Worm (Caenorhabditis elegans) whole organism, L3 larva: ENCODE results near the gene meg-3.

Source experiments
- R02D3.7 ChIP-seq: fragments of 150-350 bp; optimal IDR thresholded peaks from 2 replicates; lab custom pipeline; 2014; ENCODE audit warnings: missing biosample characterization, missing genetic modification characterization
- ZK546.5 ChIP-seq: sonication (generic microtip); optimal IDR thresholded peaks from 2 replicates; lab custom pipeline; 2017; ENCODE audit warnings: missing biosample characterization, missing genetic modification characterization
- aly-2 ChIP-seq: fragments of 150-350 bp; optimal IDR thresholded peaks from 2 replicates; lab custom pipeline; 2014; ENCODE audit warnings: missing biosample characterization, missing genetic modification characterization
- ama-1 ChIP-seq: fragments of 150-350 bp; optimal IDR thresholded peaks from 2 replicates; lab custom pipeline; 2018
- ceh-16 ChIP-seq: sonication (generic microtip); optimal IDR thresholded peaks from 2 replicates; lab custom pipeline; 2017; ENCODE audit warnings: missing biosample characterization, missing genetic modification characterization
- ceh-28 ChIP-seq: fragments of 150-350 bp; optimal IDR thresholded peaks from 2 replicates; lab custom pipeline; 2014; ENCODE audit warnings: missing biosample characterization, missing genetic modification reagents, missing genetic modification characterization
- ceh-9 ChIP-seq: sonication (generic microtip); optimal IDR thresholded peaks from 2 replicates; lab custom pipeline; 2018; ENCODE audit warnings: missing biosample characterization, missing genetic modification characterization
- daf-12 ChIP-seq: fragments of 150-350 bp; optimal IDR thresholded peaks from 2 replicates; lab custom pipeline; 2014; ENCODE audit warnings: missing biosample characterization, missing genetic modification reagents, missing genetic modification characterization
- egl-27 ChIP-seq: sonication (generic microtip); optimal IDR thresholded peaks from 4 replicates; lab custom pipeline; 2017; ENCODE audit warnings: missing biosample characterization, missing genetic modification reagents, missing genetic modification characterization
- egl-5 ChIP-seq: fragments of 150-350 bp; optimal IDR thresholded peaks from 2 replicates; lab custom pipeline; 2017; ENCODE audit warnings: missing biosample characterization, missing genetic modification reagents, missing genetic modification characterization, inconsistent platforms
- elt-1 ChIP-seq: fragments of 150-350 bp; optimal IDR thresholded peaks from 2 replicates; lab custom pipeline; 2014; ENCODE audit warnings: missing biosample characterization, missing genetic modification characterization
- elt-2 ChIP-seq: sonication (generic microtip); optimal IDR thresholded peaks from 2 replicates; lab custom pipeline; 2016; ENCODE audit warnings: missing genetic modification reagents, mild to moderate bottlenecking, missing genetic modification characterization, missing compliant biosample characterization
- elt-3 ChIP-seq, 3 experiments: fragments of 150-350 bp in 1 of 3; sonication (generic microtip) in 2 of 3; optimal IDR thresholded peaks; 2 replicates in 2 of 3; 4 replicates in 1 of 3; lab custom pipeline; 2014 to 2017; ENCODE audit warnings: missing biosample characterization in 3 of 3, missing genetic modification characterization in 3 of 3
- eor-1 ChIP-seq, 2 experiments: fragments of 150-350 bp; optimal IDR thresholded peaks; 2 replicates each; lab custom pipeline; 2014 to 2018; ENCODE audit warnings: missing biosample characterization in 2 of 2, missing genetic modification characterization in 2 of 2
- fkh-10 ChIP-seq: sonication (generic microtip); optimal IDR thresholded peaks from 2 replicates; lab custom pipeline; 2017; ENCODE audit warnings: missing biosample characterization, missing genetic modification reagents, missing genetic modification characterization
- fos-1 ChIP-seq: fragments of 150-350 bp; optimal IDR thresholded peaks from 2 replicates; lab custom pipeline; 2014; ENCODE audit warnings: missing biosample characterization, missing genetic modification characterization
- hmg-11 ChIP-seq: sonication (generic microtip); optimal IDR thresholded peaks from 2 replicates; lab custom pipeline; 2016; ENCODE audit warnings: missing genetic modification characterization, missing compliant biosample characterization
- jun-1 ChIP-seq: fragments of 150-350 bp; optimal IDR thresholded peaks from 2 replicates; lab custom pipeline; 2014; ENCODE audit warnings: missing biosample characterization, missing genetic modification reagents, missing genetic modification characterization
- lin-15B ChIP-seq: fragments of 150-350 bp; optimal IDR thresholded peaks from 2 replicates; lab custom pipeline; 2014; ENCODE audit warnings: missing biosample characterization, missing genetic modification characterization
- lsy-12 ChIP-seq: sonication (generic microtip); optimal IDR thresholded peaks from 2 replicates; lab custom pipeline; 2016; ENCODE audit warnings: mild to moderate bottlenecking, missing genetic modification characterization, missing compliant biosample characterization
- mdl-1 ChIP-seq: fragments of 150-350 bp; optimal IDR thresholded peaks from 2 replicates; lab custom pipeline; 2014; ENCODE audit warnings: missing biosample characterization, missing genetic modification characterization
- nfya-1 ChIP-seq: sonication (generic microtip); optimal IDR thresholded peaks from 2 replicates; lab custom pipeline; 2017; ENCODE audit warnings: missing genetic modification characterization, mild to moderate bottlenecking, missing compliant biosample characterization, antibody characterized with exemption, moderate library complexity; ENCODE audit not compliant: insufficient read depth
- nhr-11 ChIP-seq: fragments of 150-350 bp; optimal IDR thresholded peaks from 2 replicates; lab custom pipeline; 2014; ENCODE audit warnings: missing biosample characterization, missing genetic modification characterization
- nhr-12 ChIP-seq: fragments of 150-350 bp; optimal IDR thresholded peaks from 2 replicates; lab custom pipeline; 2014; ENCODE audit warnings: missing biosample characterization, missing genetic modification characterization
- nhr-23 ChIP-seq: fragments of 150-350 bp; optimal IDR thresholded peaks from 2 replicates; lab custom pipeline; 2014; ENCODE audit warnings: missing biosample characterization, missing genetic modification reagents, missing genetic modification characterization
- nhr-237 ChIP-seq: fragments of 150-350 bp; optimal IDR thresholded peaks from 2 replicates; lab custom pipeline; 2014; ENCODE audit warnings: missing biosample characterization, missing genetic modification characterization
- nhr-25 ChIP-seq: sonication (generic microtip); optimal IDR thresholded peaks from 2 replicates; lab custom pipeline; 2017; ENCODE audit warnings: missing biosample characterization, missing genetic modification characterization
- nhr-28 ChIP-seq: fragments of 150-350 bp; optimal IDR thresholded peaks from 2 replicates; lab custom pipeline; 2014; ENCODE audit warnings: missing biosample characterization, missing genetic modification characterization
- nhr-43 ChIP-seq: sonication (generic microtip); optimal IDR thresholded peaks from 2 replicates; lab custom pipeline; 2016; ENCODE audit warnings: mild to moderate bottlenecking, missing genetic modification characterization, missing compliant biosample characterization; ENCODE audit not compliant: poor library complexity, severe bottlenecking
- nhr-67 ChIP-seq: fragments of 150-350 bp; optimal IDR thresholded peaks from 2 replicates; lab custom pipeline; 2014; ENCODE audit warnings: missing biosample characterization, missing genetic modification characterization
- nhr-76 ChIP-seq: fragments of 150-350 bp; sonication (generic microtip); optimal IDR thresholded peaks from 5 replicates; lab custom pipeline; 2014; ENCODE audit warnings: missing biosample characterization, missing genetic modification characterization
- pha-4 ChIP-seq: fragments of 150-350 bp; optimal IDR thresholded peaks from 2 replicates; lab custom pipeline; 2014; ENCODE audit warnings: missing biosample characterization, missing genetic modification reagents, missing genetic modification characterization
- pqm-1 ChIP-seq: fragments of 150-350 bp; optimal IDR thresholded peaks from 2 replicates; lab custom pipeline; 2017; ENCODE audit warnings: missing biosample characterization, missing genetic modification characterization, inconsistent platforms
- snpc-4 ChIP-seq: fragments of 150-350 bp; optimal IDR thresholded peaks from 2 replicates; lab custom pipeline; 2014; ENCODE audit warnings: missing biosample characterization, missing genetic modification characterization
- tbx-2 ChIP-seq: sonication (generic microtip); optimal IDR thresholded peaks from 2 replicates; lab custom pipeline; 2016; ENCODE audit warnings: mild to moderate bottlenecking, missing genetic modification characterization, missing compliant biosample characterization
- unc-39 ChIP-seq: sonication (generic microtip); optimal IDR thresholded peaks from 4 replicates; lab custom pipeline; 2017; ENCODE audit warnings: missing biosample characterization, missing genetic modification characterization
- ztf-11 ChIP-seq: fragments of 150-350 bp; optimal IDR thresholded peaks from 2 replicates; lab custom pipeline; 2014; ENCODE audit warnings: missing biosample characterization, missing genetic modification characterization
- ztf-4 ChIP-seq: fragments of 150-350 bp; optimal IDR thresholded peaks from 2 replicates; lab custom pipeline; 2014; ENCODE audit warnings: missing biosample characterization, missing genetic modification characterization

meg-3 gene

DNA sequence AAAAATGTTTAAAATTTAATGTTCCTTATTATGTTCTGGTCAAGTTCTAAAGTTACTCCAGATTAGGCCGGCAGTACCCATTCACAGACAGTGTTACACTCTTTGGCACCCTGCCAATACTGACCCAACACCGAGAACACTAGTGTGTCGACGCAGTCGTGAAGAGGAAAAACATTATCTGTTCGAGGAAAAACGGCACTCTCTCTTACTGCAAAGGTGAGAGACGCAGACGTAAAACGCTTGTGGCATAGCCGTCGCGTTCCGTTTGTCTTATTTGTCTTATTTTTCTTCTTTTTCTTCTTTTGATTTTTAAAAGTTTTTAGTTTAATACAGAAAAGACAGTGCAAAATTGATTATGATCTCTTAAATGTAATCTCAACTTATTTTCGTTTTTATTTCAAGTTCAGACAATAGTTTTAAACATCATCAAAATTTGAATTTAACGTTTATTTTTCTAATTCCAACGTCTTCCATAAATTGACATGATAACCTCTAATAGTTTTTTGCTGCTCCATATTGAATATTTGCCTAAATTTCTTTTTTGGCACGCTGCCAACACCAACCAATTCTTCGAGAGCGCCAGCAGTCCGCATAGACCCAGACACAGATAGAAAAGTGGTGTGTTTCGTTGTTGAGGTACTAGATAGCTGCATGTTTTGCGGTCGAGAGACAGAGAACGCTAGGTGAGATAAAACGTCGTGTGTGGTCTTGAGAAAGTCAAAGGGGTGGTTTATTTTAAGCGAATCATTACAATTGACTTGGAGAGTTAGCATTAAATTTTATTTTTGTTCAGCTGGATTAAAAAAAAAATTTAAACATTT is 28.3 kb downstream of the meg-3 start:
- TF ChIP-seq elt-2 (tag; lab: Kevin White, UChicago) = peak; percentile 51
- no peak for TF ChIP-seq eor-1 (tag; optimal IDR thresholded peaks at IDR 0.05; lab: Kevin White, UChicago)
- no peak for TF ChIP-seq nhr-12 (tag; lab: Kevin White, UChicago)
- TF ChIP-seq daf-12 (tag; lab: Kevin White, UChicago) = no peak
- peak; percentile 36 for TF ChIP-seq nfya-1
- TF ChIP-seq pha-4 (tag; lab: Kevin White, UChicago) = peak; percentile 12
- no peak for TF ChIP-seq tbx-2 (tag; lab: Kevin White, UChicago)
- no peak for TF ChIP-seq nhr-67 (tag; lab: Kevin White, UChicago)
- peak; percentile 51 for TF ChIP-seq hmg-11 (tag; lab: Kevin White, UChicago)
- TF ChIP-seq jun-1 (tag; lab: Kevin White, UChicago) = peak; percentile 9
- TF ChIP-seq nhr-76 = no peak
- TF ChIP-seq ztf-4 (tag; lab: Kevin White, UChicago) = no peak
- no peak for TF ChIP-seq fkh-10 (GFP tag; lab: Kevin White, UChicago)
- TF ChIP-seq ZK546.5 = no peak
- TF ChIP-seq nhr-23 (tag; lab: Kevin White, UChicago) = peak; percentile 15
- TF ChIP-seq elt-1 (tag; lab: Kevin White, UChicago) = no peak
- TF ChIP-seq nhr-237 = no peak
- no peak for TF ChIP-seq nhr-25 (tag; lab: Kevin White, UChicago)
- no peak for TF ChIP-seq nhr-43 (tag; lab: Kevin White, UChicago)
- TF ChIP-seq mdl-1 = no peak
- no peak for TF ChIP-seq ceh-28 (tag; lab: Kevin White, UChicago)
- TF ChIP-seq lsy-12 = no peak
- TF ChIP-seq lin-15B = peak; percentile 13
- no peak for TF ChIP-seq fos-1 (tag; lab: Kevin White, UChicago)
- no peak for TF ChIP-seq elt-3 (tag; optimal IDR thresholded peaks at IDR 0.05; lab: Kevin White, UChicago)
- TF ChIP-seq unc-39 (tag; lab: Kevin White, UChicago) = no peak

DNA sequence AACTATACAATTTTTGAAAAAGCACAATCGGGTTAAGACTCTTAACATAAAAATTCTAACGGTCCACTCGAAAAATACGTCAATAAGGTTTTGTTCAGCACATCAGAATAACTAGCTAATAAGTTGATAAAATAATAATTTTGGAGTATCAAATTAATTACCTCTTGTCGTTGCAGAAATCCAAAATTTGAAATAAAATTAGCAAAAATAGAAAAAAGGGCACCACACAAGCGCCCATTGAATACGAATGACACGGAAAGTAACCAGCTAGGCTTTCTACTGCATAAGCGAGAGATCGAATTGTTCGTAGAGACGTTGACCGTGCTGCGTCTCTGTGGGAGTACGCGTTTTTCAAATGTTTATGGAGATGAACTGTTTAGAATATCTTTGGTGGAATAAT is 30.3 kb downstream of the meg-3 start:
- TF ChIP-seq ceh-9 (no peak), egl-27 (no peak), nhr-76 (no peak), lsy-12 (no peak), fos-1 (tag; lab: Kevin White, UChicago) (no peak), nhr-237 (no peak), pqm-1 (tag; lab: Kevin White, UChicago) (no peak), ceh-28 (tag; lab: Kevin White, UChicago) (no peak), eor-1 (tag; optimal IDR thresholded peaks at IDR 0.05; lab: Kevin White, UChicago) (no peak), fkh-10 (GFP tag; lab: Kevin White, UChicago) (no peak), ztf-11 (tag; lab: Kevin White, UChicago) (no peak), unc-39 (tag; lab: Kevin White, UChicago) (no peak)

DNA sequence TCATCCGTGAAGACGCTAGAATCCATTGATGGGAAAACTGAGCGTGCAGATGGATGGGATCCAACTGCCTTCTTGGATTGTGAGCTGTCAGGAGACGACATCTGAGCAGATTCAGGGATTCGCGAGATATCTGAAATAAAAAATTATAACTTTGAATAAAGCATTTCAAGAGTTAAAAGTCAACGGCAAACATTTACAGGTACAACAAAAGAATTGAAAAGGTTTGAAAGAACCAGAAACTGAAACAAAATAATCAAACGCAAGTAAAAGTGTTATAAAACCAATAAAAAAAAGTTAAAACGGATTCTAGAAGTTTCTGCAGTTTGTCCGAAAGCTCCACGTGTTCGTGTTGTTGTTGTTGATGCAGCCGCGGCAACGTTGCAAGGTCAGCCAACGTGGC is 49.5 kb downstream of the meg-3 start, which contains the start of gene Y59E1A.4:
Y59E1A.4 (minus strand) TSS at position 101 of the 400 bp plus-strand sequence.
- no peak for TF ChIP-seq nhr-237
- no peak for TF ChIP-seq ZK546.5
- TF ChIP-seq egl-27 = no peak
- no peak for TF ChIP-seq pha-4 (tag; lab: Kevin White, UChicago)
- no peak for TF ChIP-seq nfya-1
- no peak for TF ChIP-seq ceh-9
- TF ChIP-seq nhr-11 (tag; lab: Kevin White, UChicago) = no peak
- TF ChIP-seq jun-1 (tag; lab: Kevin White, UChicago) = no peak
- no peak for TF ChIP-seq snpc-4 (tag; lab: Kevin White, UChicago)
- no peak for TF ChIP-seq R02D3.7
- TF ChIP-seq fos-1 (tag; lab: Kevin White, UChicago) = no peak
- TF ChIP-seq nhr-67 (tag; lab: Kevin White, UChicago) = no peak
- no peak for TF ChIP-seq egl-5 (tag; lab: Kevin White, UChicago)

DNA sequence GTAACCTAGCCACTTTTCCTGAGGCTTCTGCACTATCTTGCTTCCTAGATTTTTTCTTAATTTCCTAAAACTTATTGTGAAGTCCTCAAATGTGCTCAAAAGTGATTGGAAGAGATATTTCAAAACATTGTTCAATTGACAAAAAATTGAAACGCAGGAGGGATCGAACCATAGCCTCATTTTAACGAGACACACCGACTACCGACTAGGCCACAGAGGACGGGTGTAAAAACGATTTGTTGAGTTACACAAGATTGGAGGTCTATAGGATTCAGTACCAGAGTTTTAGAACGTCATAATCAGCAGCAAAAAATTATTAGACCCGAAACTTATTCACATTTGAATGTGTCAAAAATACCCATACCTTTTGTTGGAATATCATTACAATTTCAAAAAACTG is 50.2 kb downstream of the meg-3 start:
- no peak for TF ChIP-seq ceh-16 (tag; lab: Kevin White, UChicago)
- no peak for TF ChIP-seq nhr-23 (tag; lab: Kevin White, UChicago)
- TF ChIP-seq nfya-1 = no peak
- TF ChIP-seq mdl-1 = no peak
- no peak for TF ChIP-seq nhr-76
- TF ChIP-seq lin-15B = no peak
- TF ChIP-seq ama-1 = no peak
- no peak for TF ChIP-seq nhr-237
- TF ChIP-seq daf-12 (tag; lab: Kevin White, UChicago) = no peak
- no peak for TF ChIP-seq pqm-1 (tag; lab: Kevin White, UChicago)
- TF ChIP-seq lsy-12 = no peak
- TF ChIP-seq nhr-28 (tag; lab: Kevin White, UChicago) = no peak
- no peak for TF ChIP-seq aly-2 (tag; lab: Kevin White, UChicago)
- TF ChIP-seq fkh-10 (GFP tag; lab: Kevin White, UChicago) = no peak
